Fruit fly (Drosophila melanogaster): ENCODE results near the gene AdoR.
A peak's percentile ranks its signal among the peaks of the same experiment; 100 is the strongest.

The AdoR gene

dm6 chr3R:30095855-30096254, 53.6 kb downstream of the AdoR start (continued):
- TF ChIP-seq CG13894 (tag; optimal IDR thresholded peaks at IDR 0.05) (no peak), maf-S (GFP tag; optimal IDR thresholded peaks at IDR 0.05) (no peak), CG14014 (GFP tag; IDR thresholded peaks at IDR 0.05) (0 out of 2 replicates have a peak, but pooled peaks have one; percentile 8), br (optimal IDR thresholded peaks at IDR 0.05) (no peak), lov (optimal IDR thresholded peaks at IDR 0.05) (no peak), lov (GFP tag; IDR thresholded peaks at IDR 0.05) (no peak), repo (GFP tag; optimal IDR thresholded peaks at IDR 0.05) (no peak), Chrac-16 (GFP tag; optimal IDR thresholded peaks at IDR 0.05) (no peak), ems (GFP tag; optimal IDR thresholded peaks at IDR 0.05) (no peak), CG9817 (tag; optimal IDR thresholded peaks at IDR 0.05) (no peak), CG12391 (tag; optimal IDR thresholded peaks at IDR 0.05) (no peak), CG8089 (GFP tag; optimal IDR thresholded peaks at IDR 0.05) (no peak), vfl (GFP tag; optimal IDR thresholded peaks at IDR 0.05) (no peak), CG4820 (GFP tag; optimal IDR thresholded peaks at IDR 0.05) (no peak), Mes4 (GFP tag; optimal IDR thresholded peaks at IDR 0.05) (no peak), schlank (tag; optimal IDR thresholded peaks at IDR 0.05) (no peak), Oaz (GFP tag; IDR thresholded peaks at IDR 0.05) (no peak), CG13624 (GFP tag; optimal IDR thresholded peaks at IDR 0.05) (no peak), ase (GFP tag; IDR thresholded peaks at IDR 0.05) (no peak), vnd (GFP tag; IDR thresholded peaks at IDR 0.05; ENCODE audit: partially characterized antibody) (no peak), pho (GFP tag; optimal IDR thresholded peaks at IDR 0.05) (no peak), org-1 (GFP tag; optimal IDR thresholded peaks at IDR 0.05) (no peak), gem (tag; optimal IDR thresholded peaks at IDR 0.05) (peak; percentile 25), CG32772 (GFP tag; IDR thresholded peaks at IDR 0.05) (peak; percentile 32; the same call in 1 of the 2 replicates), CG2889 (GFP tag; IDR thresholded peaks at IDR 0.05) (no peak), tna (GFP tag; IDR thresholded peaks at IDR 0.05; ENCODE audit: partially characterized antibody) (no peak), HmgD (GFP tag; optimal IDR thresholded peaks at IDR 0.05) (no peak), row (GFP tag; IDR thresholded peaks at IDR 0.05) (peak; percentile 32; the same call in 1 of the 3 replicates), zfh2 (GFP tag; optimal IDR thresholded peaks at IDR 0.05) (peak; percentile 48), nmo (GFP tag; optimal IDR thresholded peaks at IDR 0.05) (no peak), wek (GFP tag; optimal IDR thresholded peaks at IDR 0.05) (no peak), nerfin-1 (tag; optimal IDR thresholded peaks at IDR 0.05) (no peak), tup (GFP tag; optimal IDR thresholded peaks at IDR 0.05) (no peak), her (GFP tag; optimal IDR thresholded peaks at IDR 0.05) (no peak), Xbp1 (GFP tag; optimal IDR thresholded peaks at IDR 0.05) (peak; percentile 17), dpn (GFP tag; optimal IDR thresholded peaks at IDR 0.05) (peak; percentile 16 to 24), CG12071 (GFP tag; optimal IDR thresholded peaks at IDR 0.05) (no peak), fd102C (GFP tag; optimal IDR thresholded peaks at IDR 0.05) (no peak), H2.0 (GFP tag; IDR thresholded peaks at IDR 0.05) (peak; percentile 27; the same call in 1 of the 2 replicates), Aef1 (GFP tag; IDR thresholded peaks at IDR 0.05) (peak; percentile 27; the same call in 1 of the 3 replicates), CG11247 (GFP tag; IDR thresholded peaks at IDR 0.05) (no peak), sim (GFP tag; IDR thresholded peaks at IDR 0.05) (no peak), CG9797 (GFP tag; optimal IDR thresholded peaks at IDR 0.05) (no peak), insv (GFP tag; optimal IDR thresholded peaks at IDR 0.05) (no peak), zfh1 (GFP tag; IDR thresholded peaks at IDR 0.05) (peak; percentile 53; the same call in 1 of the 3 replicates), CG1792 (GFP tag; optimal IDR thresholded peaks at IDR 0.05) (no peak), pzg (GFP tag; optimal IDR thresholded peaks at IDR 0.05) (no peak), klu (GFP tag; IDR thresholded peaks at IDR 0.05) (no peak), tio (GFP tag; optimal IDR thresholded peaks at IDR 0.05) (no peak), inv (GFP tag; IDR thresholded peaks at IDR 0.05; ENCODE audit: partially characterized antibody) (no peak), CG10366 (GFP tag; IDR thresholded peaks at IDR 0.05) (peak; percentile 25; the same call in 1 of the 2 replicates), CG13123 (GFP tag; optimal IDR thresholded peaks at IDR 0.05) (no peak), PHDP (tag; optimal IDR thresholded peaks at IDR 0.05) (no peak)

All from whole organism, embryonic.